Fruit fly (Drosophila melanogaster): ENCODE results near the gene Myo28B1.
"Not testable (repeated sequence)": the region's sequence is repeated elsewhere in the genome, so short reads cannot be mapped to it uniquely, and the experiment has no call there.

Myo28B1 gene

DNA sequence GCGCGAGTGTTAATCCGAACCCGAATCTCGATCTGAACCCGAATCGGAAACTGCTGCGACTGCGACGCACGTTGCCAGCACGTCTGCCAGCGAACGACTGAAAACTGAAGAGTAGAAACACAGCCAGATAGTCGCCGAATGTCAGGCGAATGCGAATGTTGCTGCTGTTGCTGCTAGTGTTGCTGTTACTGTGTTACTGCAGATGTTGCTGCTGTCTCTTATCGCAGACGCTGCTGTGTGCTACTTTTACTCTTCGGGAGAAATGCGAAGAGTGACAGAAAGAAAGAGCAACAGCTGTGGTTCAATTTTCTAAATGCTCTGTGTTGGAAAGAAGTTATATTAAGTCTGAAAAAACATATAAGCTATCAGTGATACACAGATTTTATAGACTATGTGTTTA is 66.7 kb downstream of the Myo28B1 start, which contains the start of gene CG13796:
CG13796 (minus strand) TSS at position 101 of the 400 bp plus-strand sequence.
- TF ChIP-seq Sox14 (GFP tag; optimal IDR thresholded peaks at IDR 0.05); vri (GFP tag; optimal IDR thresholded peaks at IDR 0.05); CG16779 (tag; optimal IDR thresholded peaks at IDR 0.05): not testable (repeated sequence)

DNA sequence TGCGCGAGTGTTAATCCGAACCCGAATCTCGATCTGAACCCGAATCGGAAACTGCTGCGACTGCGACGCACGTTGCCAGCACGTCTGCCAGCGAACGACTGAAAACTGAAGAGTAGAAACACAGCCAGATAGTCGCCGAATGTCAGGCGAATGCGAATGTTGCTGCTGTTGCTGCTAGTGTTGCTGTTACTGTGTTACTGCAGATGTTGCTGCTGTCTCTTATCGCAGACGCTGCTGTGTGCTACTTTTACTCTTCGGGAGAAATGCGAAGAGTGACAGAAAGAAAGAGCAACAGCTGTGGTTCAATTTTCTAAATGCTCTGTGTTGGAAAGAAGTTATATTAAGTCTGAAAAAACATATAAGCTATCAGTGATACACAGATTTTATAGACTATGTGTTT is 72.9 kb downstream of the Myo28B1 start, which contains the start of gene CG31904:
CG31904 (minus strand) TSS at position 101 of the 400 bp plus-strand sequence.
- TF ChIP-seq CG6854 (GFP tag; optimal IDR thresholded peaks at IDR 0.05); Eip93F (GFP tag; optimal IDR thresholded peaks at IDR 0.05); CG6163 (GFP tag; IDR thresholded peaks at IDR 0.05): not testable (repeated sequence)

Measured in whole organism, prepupa.